Fruit fly (Drosophila melanogaster) whole organism, embryonic: ENCODE measurements around the gene CG45100.

Experiments
- Ada2b ChIP-seq: fragments of 200-800 bp; sonication (Bioruptor generic); IDR thresholded peaks from 2 replicates; pipeline ENCODE4 v1.3.6; 2022; ENCODE audit warnings: missing biosample characterization, missing genetic modification characterization
- CG10321 ChIP-seq: fragments of 200-800 bp; sonication (Bioruptor generic); IDR thresholded peaks from 2 replicates; pipeline ENCODE4 v1.3.6; 2022; ENCODE audit warnings: missing biosample characterization, missing genetic modification characterization
- CG10431 ChIP-seq: fragments of 200-800 bp; sonication (Bioruptor generic); optimal IDR thresholded peaks from 3 replicates; lab custom pipeline; 2018; ENCODE audit warnings: missing biosample characterization, mild to moderate bottlenecking, missing genetic modification characterization
- CG10462 ChIP-seq: fragments of 200-800 bp; sonication (Bioruptor generic); optimal IDR thresholded peaks from 2 replicates; lab custom pipeline; 2016; ENCODE audit warnings: missing biosample characterization, missing genetic modification characterization
- CG12942 ChIP-seq: fragments of 200-800 bp; sonication (Bioruptor generic); optimal IDR thresholded peaks from 3 replicates; lab custom pipeline; 2016; ENCODE audit warnings: missing biosample characterization, missing genetic modification characterization
- CG13123 ChIP-seq: fragments of 200-800 bp; sonication (Bioruptor generic); optimal IDR thresholded peaks from 2 replicates; lab custom pipeline; 2016; ENCODE audit warnings: missing biosample characterization, missing genetic modification characterization
- CG13775 ChIP-seq: fragments of 200-800 bp; sonication (Bioruptor generic); optimal IDR thresholded peaks from 3 replicates; lab custom pipeline; 2017; ENCODE audit warnings: missing biosample characterization, mild to moderate bottlenecking, missing genetic modification characterization
- CG16813 ChIP-seq: fragments of 200-800 bp; sonication (Bioruptor generic); IDR thresholded peaks from 3 replicates; pipeline ENCODE4 v1.3.6; 2022; ENCODE audit warnings: missing biosample characterization, missing genetic modification characterization; ENCODE audit not compliant: partially characterized antibody
- CG17912 ChIP-seq: fragments of 200-800 bp; sonication (Bioruptor generic); optimal IDR thresholded peaks from 2 replicates; lab custom pipeline; 2018; ENCODE audit warnings: missing biosample characterization, mild to moderate bottlenecking, missing genetic modification characterization
- CG32767 ChIP-seq: fragments of 200-800 bp; sonication (Bioruptor generic); IDR thresholded peaks from 2 replicates; pipeline ENCODE4 v1.3.6; 2022; ENCODE audit warnings: missing biosample characterization, missing genetic modification characterization
- CG34376 ChIP-seq: fragments of 200-800 bp; sonication (Bioruptor generic); optimal IDR thresholded peaks from 2 replicates; lab custom pipeline; 2018; ENCODE audit warnings: missing biosample characterization, mild to moderate bottlenecking, missing genetic modification characterization
- CG3838 ChIP-seq: fragments of 200-800 bp; sonication (Bioruptor generic); optimal IDR thresholded peaks from 3 replicates; lab custom pipeline; 2016; ENCODE audit warnings: missing biosample characterization, missing genetic modification characterization
- CG3847 ChIP-seq: fragments of 200-800 bp; sonication (Bioruptor generic); IDR thresholded peaks from 2 replicates; pipeline ENCODE4 v1.3.6; 2022; ENCODE audit warnings: missing biosample characterization, missing genetic modification characterization
- CG4360 ChIP-seq: fragments of 200-800 bp; sonication (Bioruptor generic); IDR thresholded peaks from 2 replicates; pipeline ENCODE4 v1.3.6; 2022; ENCODE audit warnings: missing biosample characterization, missing genetic modification characterization
- CG43689 ChIP-seq: fragments of 200-800 bp; sonication (Bioruptor generic); IDR thresholded peaks from 2 replicates; pipeline ENCODE4 v1.3.6; 2022; ENCODE audit warnings: missing biosample characterization, missing genetic modification characterization
- CG5245 ChIP-seq: fragments of 200-800 bp; sonication (Bioruptor generic); optimal IDR thresholded peaks from 3 replicates; lab custom pipeline; 2016; ENCODE audit warnings: missing biosample characterization, missing genetic modification characterization
- CG6765 ChIP-seq: fragments of 200-800 bp; sonication (Bioruptor generic); optimal IDR thresholded peaks from 3 replicates; lab custom pipeline; 2017; ENCODE audit warnings: missing biosample characterization, mild to moderate bottlenecking, missing genetic modification characterization
- CG6854 ChIP-seq: fragments of 200-800 bp; sonication (Bioruptor generic); optimal IDR thresholded peaks from 3 replicates; lab custom pipeline; 2017; ENCODE audit warnings: missing biosample characterization, mild to moderate bottlenecking, missing genetic modification characterization
- CG7987 ChIP-seq: fragments of 200-800 bp; sonication (Bioruptor generic); optimal IDR thresholded peaks from 2 replicates; lab custom pipeline; 2018; ENCODE audit warnings: missing biosample characterization, mild to moderate bottlenecking, missing genetic modification characterization, moderate library complexity
- CHES-1-like ChIP-seq: fragments of 200-800 bp; sonication (Bioruptor generic); optimal IDR thresholded peaks from 2 replicates; lab custom pipeline; 2016; ENCODE audit warnings: missing biosample characterization, missing genetic modification characterization
- CrebB ChIP-seq: fragments of 200-800 bp; sonication (Bioruptor generic); optimal IDR thresholded peaks from 3 replicates; lab custom pipeline; 2018; ENCODE audit warnings: missing biosample characterization, mild to moderate bottlenecking, missing genetic modification characterization
- Dp ChIP-seq: fragments of 200-800 bp; sonication (Bioruptor generic); optimal IDR thresholded peaks from 2 replicates; lab custom pipeline; 2018; ENCODE audit warnings: missing biosample characterization, mild to moderate bottlenecking, missing genetic modification characterization, moderate library complexity
- HLH54F ChIP-seq: fragments of 200-800 bp; sonication (Bioruptor generic); optimal IDR thresholded peaks from 3 replicates; lab custom pipeline; 2016; ENCODE audit warnings: missing biosample characterization, missing genetic modification characterization
- Hey ChIP-seq: fragments of 200-800 bp; sonication (Bioruptor generic); optimal IDR thresholded peaks from 3 replicates; lab custom pipeline; 2018; ENCODE audit warnings: missing biosample characterization, mild to moderate bottlenecking, missing genetic modification characterization
- Hmr ChIP-seq: fragments of 200-800 bp; sonication (Bioruptor generic); optimal IDR thresholded peaks from 3 replicates; lab custom pipeline; 2017; ENCODE audit warnings: mild to moderate bottlenecking, missing biosample characterization, missing genetic modification reagents, missing genetic modification characterization
- Kr ChIP-seq: fragments of 200-800 bp; sonication (Bioruptor generic); optimal IDR thresholded peaks from 2 replicates; lab custom pipeline; 2017; ENCODE audit warnings: missing biosample characterization, mild to moderate bottlenecking, missing genetic modification characterization
- Pdp1 ChIP-seq, 2 experiments: fragments of 200-800 bp; sonication (Bioruptor generic); optimal IDR thresholded peaks; 3 replicates each; lab custom pipeline; 2016; ENCODE audit warnings: missing biosample characterization in 2 of 2, missing genetic modification characterization in 2 of 2, mild to moderate bottlenecking in 1 of 2, moderate library complexity in 1 of 2
- Six4 ChIP-seq: fragments of 200-800 bp; sonication (Bioruptor generic); optimal IDR thresholded peaks from 2 replicates; lab custom pipeline; 2016; ENCODE audit warnings: missing biosample characterization, missing genetic modification characterization
- Sox102F ChIP-seq: fragments of 200-800 bp; sonication (Bioruptor generic); optimal IDR thresholded peaks from 2 replicates; lab custom pipeline; 2018; ENCODE audit warnings: missing biosample characterization, mild to moderate bottlenecking, missing genetic modification characterization, moderate library complexity
- YL-1 ChIP-seq: fragments of 200-800 bp; sonication (Bioruptor generic); optimal IDR thresholded peaks from 3 replicates; lab custom pipeline; 2017; ENCODE audit warnings: missing biosample characterization, mild to moderate bottlenecking, missing genetic modification characterization
- bab2 ChIP-seq: fragments of 200-800 bp; sonication (Bioruptor generic); optimal IDR thresholded peaks from 2 replicates; lab custom pipeline; 2016; ENCODE audit warnings: missing biosample characterization, missing genetic modification characterization
- br ChIP-seq: fragments of >200 bp; optimal IDR thresholded peaks from 2 replicates; lab custom pipeline; 2017
- kay ChIP-seq: fragments of 200-800 bp; sonication (Bioruptor generic); optimal IDR thresholded peaks from 2 replicates; lab custom pipeline; 2016; ENCODE audit warnings: missing biosample characterization, missing genetic modification characterization
- maf-S ChIP-seq: fragments of 200-800 bp; sonication (Bioruptor generic); optimal IDR thresholded peaks from 2 replicates; lab custom pipeline; 2016; ENCODE audit warnings: missing biosample characterization, missing genetic modification characterization
- nom ChIP-seq: fragments of 200-800 bp; sonication (Bioruptor generic); optimal IDR thresholded peaks from 2 replicates; lab custom pipeline; 2017; ENCODE audit warnings: missing biosample characterization, missing genetic modification characterization, mild to moderate bottlenecking, moderate library complexity, missing genetic modification reagents
- p53 ChIP-seq: fragments of 200-800 bp; sonication (Bioruptor generic); optimal IDR thresholded peaks from 2 replicates; lab custom pipeline; 2016; ENCODE audit warnings: missing biosample characterization, missing genetic modification characterization
- pan ChIP-seq, 4 experiments: fragments of >200 bp in 3 of 4; fragments of 200-800 bp in 1 of 4; sonication (Bioruptor generic) in 1 of 4; optimal IDR thresholded peaks in 3 of 4; IDR thresholded peaks in 1 of 4; 2 replicates each; pipeline versions ENCODE4 v1.3.6 to Lab custom; 2017 to 2022; ENCODE audit warnings: missing biosample characterization in 2 of 4, missing genetic modification characterization in 2 of 4, mixed read lengths in 1 of 4
- pfk ChIP-seq: fragments of 200-800 bp; sonication (Bioruptor generic); optimal IDR thresholded peaks from 2 replicates; lab custom pipeline; 2018; ENCODE audit warnings: missing biosample characterization, mild to moderate bottlenecking, missing genetic modification characterization, moderate library complexity
- pita ChIP-seq: fragments of 200-800 bp; sonication (Bioruptor generic); optimal IDR thresholded peaks from 2 replicates; lab custom pipeline; 2017; ENCODE audit warnings: missing biosample characterization, mild to moderate bottlenecking, missing genetic modification characterization
- pros ChIP-seq: fragments of 200-800 bp; sonication (Bioruptor generic); optimal IDR thresholded peaks from 3 replicates; lab custom pipeline; 2019; ENCODE audit warnings: missing biosample characterization, mild to moderate bottlenecking, missing genetic modification characterization, moderate library complexity
- pzg ChIP-seq: fragments of 200-800 bp; sonication (Bioruptor generic); optimal IDR thresholded peaks from 3 replicates; lab custom pipeline; 2018; ENCODE audit warnings: missing biosample characterization, mild to moderate bottlenecking, missing genetic modification characterization, moderate library complexity
- ranshi ChIP-seq: fragments of 200-800 bp; sonication (Bioruptor generic); IDR thresholded peaks from 2 replicates; pipeline ENCODE4 v1.3.6; 2022; ENCODE audit warnings: missing biosample characterization, missing genetic modification characterization
- repo ChIP-seq: fragments of 200-800 bp; sonication (Bioruptor generic); optimal IDR thresholded peaks from 2 replicates; lab custom pipeline; 2016; ENCODE audit warnings: missing biosample characterization, missing genetic modification characterization
- rib ChIP-seq: fragments of 200-800 bp; sonication (Bioruptor generic); IDR thresholded peaks from 2 replicates; pipeline ENCODE4 v1.3.6; 2022; ENCODE audit warnings: missing biosample characterization, missing genetic modification characterization
- sd ChIP-seq: fragments of 200-800 bp; sonication (Bioruptor generic); optimal IDR thresholded peaks from 3 replicates; lab custom pipeline; 2018; ENCODE audit warnings: missing biosample characterization, mild to moderate bottlenecking, missing genetic modification characterization, moderate library complexity
- sens ChIP-seq: fragments of 200-800 bp; sonication (Bioruptor generic); peaks from one replicate; lab custom pipeline; 2016; ENCODE audit warnings: missing biosample characterization, missing genetic modification characterization
- sisA ChIP-seq: fragments of 200-800 bp; sonication (Bioruptor generic); IDR thresholded peaks from 2 replicates; pipeline ENCODE4 v1.3.6; 2022; ENCODE audit warnings: missing biosample characterization, missing genetic modification characterization
- stc ChIP-seq: fragments of 200-800 bp; sonication (Bioruptor generic); IDR thresholded peaks from 2 replicates; pipeline ENCODE4 v1.3.6; 2022; ENCODE audit warnings: missing biosample characterization, missing genetic modification characterization
- sug ChIP-seq: fragments of 200-800 bp; optimal IDR thresholded peaks from 2 replicates; lab custom pipeline; 2019; ENCODE audit warnings: missing biosample characterization, mild to moderate bottlenecking, missing genetic modification characterization, moderate library complexity
- wek ChIP-seq: fragments of 200-800 bp; sonication (Bioruptor generic); optimal IDR thresholded peaks from 3 replicates; lab custom pipeline; 2018; ENCODE audit warnings: missing biosample characterization, mild to moderate bottlenecking, missing genetic modification characterization, moderate library complexity
- yki ChIP-seq: fragments of >200 bp; optimal IDR thresholded peaks from 3 replicates; lab custom pipeline; 2018

The CG45100 gene

dm6 chr3R:5470586-5471283 is 3.7 kb downstream of the CG45100 start, which contains the start of the genes mRpL44 and Snr1 (continued):
- no peak for TF ChIP-seq Hmr (GFP tag; lab: Kevin White, UChicago)
- TF ChIP-seq ranshi (GFP tag; lab: Robert Waterston, UW), result no peak
- peak; percentile 30 for TF ChIP-seq pzg
- TF ChIP-seq sug (tag; lab: Kevin White, UChicago), result peak; percentile 73
- TF ChIP-seq Dp (GFP tag; lab: Kevin White, UChicago), result no peak
- TF ChIP-seq pan (optimal IDR thresholded peaks at IDR 0.05; lab: Kevin White, UChicago), result no peak
- TF ChIP-seq pan (GFP tag; optimal IDR thresholded peaks at IDR 0.05 in 1 of 2, IDR thresholded peaks at IDR 0.05 in 1 of 2), result no peak
- TF ChIP-seq rib (GFP tag; lab: Robert Waterston, UW), result no peak
- no peak for TF ChIP-seq sd
- TF ChIP-seq YL-1 (GFP tag; lab: Kevin White, UChicago), result peak; percentile 85
- TF ChIP-seq CG10431 (GFP tag; lab: Kevin White, UChicago), result peak; percentile 99
- TF ChIP-seq CG5245, result no peak
- TF ChIP-seq CG4360 (GFP tag; lab: Robert Waterston, UW), result no peak
- TF ChIP-seq CG10321 (GFP tag; lab: Robert Waterston, UW), result no peak
- no peak for TF ChIP-seq sisA (GFP tag; lab: Robert Waterston, UW)
- TF ChIP-seq CG13775 (GFP tag; lab: Kevin White, UChicago), result peak; percentile 52
- no peak for TF ChIP-seq CG43689 (GFP tag; lab: Robert Waterston, UW)
- TF ChIP-seq CG3847 (GFP tag; lab: Robert Waterston, UW), result peak; percentile 70
- TF ChIP-seq CG13123 (GFP tag; lab: Kevin White, UChicago), result no peak
- no peak for TF ChIP-seq pfk (GFP tag; lab: Kevin White, UChicago)
- no peak for TF ChIP-seq CrebB (tag; lab: Kevin White, UChicago)
- TF ChIP-seq Six4 (GFP tag; lab: Kevin White, UChicago), result no peak
- peak; percentile 33 for TF ChIP-seq CHES-1-like (GFP tag; lab: Kevin White, UChicago)
- TF ChIP-seq yki, result no peak
- TF ChIP-seq kay, result no peak
- no peak for TF ChIP-seq Sox102F (GFP tag; lab: Kevin White, UChicago)
- no peak for TF ChIP-seq wek (GFP tag; lab: Kevin White, UChicago)
- TF ChIP-seq CG17912, result no peak
- TF ChIP-seq CG6854 (GFP tag; lab: Kevin White, UChicago), result no peak
- TF ChIP-seq CG6765 (GFP tag; lab: Kevin White, UChicago), result no peak
- no peak for TF ChIP-seq CG3838 (GFP tag; lab: Kevin White, UChicago)
- no peak for TF ChIP-seq repo (GFP tag; lab: Kevin White, UChicago)
- no peak for TF ChIP-seq stc (GFP tag; lab: Robert Waterston, UW)
- peak; percentile 42 for TF ChIP-seq CG34376 (GFP tag; lab: Kevin White, UChicago)
- no peak for TF ChIP-seq Kr
- TF ChIP-seq Ada2b (GFP tag; lab: Robert Waterston, UW), result no peak
- TF ChIP-seq CG10462 (GFP tag; lab: Kevin White, UChicago), result no peak
- no peak for TF ChIP-seq Hey
- TF ChIP-seq CG12942, result peak; percentile 20
- no peak for TF ChIP-seq p53
- no peak for TF ChIP-seq br (lab: Kevin White, UChicago)
- TF ChIP-seq maf-S (GFP tag; lab: Kevin White, UChicago), result no peak
- TF ChIP-seq pros (GFP tag; lab: Kevin White, UChicago), result no peak
- no peak for TF ChIP-seq Pdp1 (GFP tag; optimal IDR thresholded peaks at IDR 0.05; lab: Kevin White, UChicago)
- TF ChIP-seq CG7987, result no peak
- TF ChIP-seq pita (GFP tag; lab: Kevin White, UChicago), result no peak
- TF ChIP-seq bab2 (GFP tag; lab: Kevin White, UChicago), result no peak
- TF ChIP-seq CG16813 (GFP tag; lab: Robert Waterston, UW), result no peak
- no peak for TF ChIP-seq HLH54F (GFP tag; lab: Kevin White, UChicago)
- no peak for TF ChIP-seq nom (GFP tag; lab: Kevin White, UChicago)
- TF ChIP-seq CG32767, result 0 out of 2 replicates have a peak, but pooled peaks have one; percentile 47
- TF ChIP-seq sens (GFP tag; lab: Kevin White, UChicago), result peak; percentile 54
